Fruit fly (Drosophila melanogaster): Measurements from ENCODE around the gene RpL17.

Gene RpL17

dm6 chrX:6694105-6694788 is 49.8 kb downstream of the RpL17 start (continued):
- no peak for TF ChIP-seq CG7928 (GFP tag; optimal IDR thresholded peaks at IDR 0.05)
- peak; percentile 49; the same call in 1 of the 2 replicates for TF ChIP-seq MBD-R2 (GFP tag; IDR thresholded peaks at IDR 0.05)
- peak; percentile 11 for TF ChIP-seq sug (tag; optimal IDR thresholded peaks at IDR 0.05)
- TF ChIP-seq NFAT (GFP tag; IDR thresholded peaks at IDR 0.05) = peak; percentile 72; the same call in 1 of the 2 replicates
- TF ChIP-seq nom (GFP tag; optimal IDR thresholded peaks at IDR 0.05) = peak; percentile 61
- TF ChIP-seq ham (GFP tag; IDR thresholded peaks at IDR 0.05) = no peak
- no peak for TF ChIP-seq CG3065 (GFP tag; optimal IDR thresholded peaks at IDR 0.05)
- TF ChIP-seq CG14441 (GFP tag; IDR thresholded peaks at IDR 0.05) = no peak
- TF ChIP-seq HmgZ (tag; optimal IDR thresholded peaks at IDR 0.05) = peak; percentile 24
- TF ChIP-seq exex (tag; optimal IDR thresholded peaks at IDR 0.05) = peak; percentile 5
- no peak for TF ChIP-seq Mrtf (GFP tag; IDR thresholded peaks at IDR 0.05)
- no peak for TF ChIP-seq CG8359 (GFP tag; optimal IDR thresholded peaks at IDR 0.05; ENCODE audit: borderline replicate concordance)
- peak; percentile 26 for TF ChIP-seq dm (GFP tag; optimal IDR thresholded peaks at IDR 0.05)
- TF ChIP-seq NC2α (GFP tag; optimal IDR thresholded peaks at IDR 0.05) = no peak
- TF ChIP-seq ato (GFP tag; IDR thresholded peaks at IDR 0.05; ENCODE audit: partially characterized antibody) = no peak
- peak; percentile 43; the same call in 1 of the 4 replicates for TF ChIP-seq chinmo (GFP tag; IDR thresholded peaks at IDR 0.05; ENCODE audit: partially characterized antibody)
- peak in 1 of 2 experiments; percentile 54 for TF ChIP-seq bsh (GFP tag; optimal IDR thresholded peaks at IDR 0.05)
- TF ChIP-seq schlank (tag; optimal IDR thresholded peaks at IDR 0.05) = no peak
- TF ChIP-seq cg (GFP tag; optimal IDR thresholded peaks at IDR 0.05) = peak; percentile 98
- no peak for TF ChIP-seq HHEX (GFP tag; optimal IDR thresholded peaks at IDR 0.05)
- TF ChIP-seq abd-A (tag; optimal IDR thresholded peaks at IDR 0.05) = no peak
- peak in 1 of 2 experiments; percentile 50 for TF ChIP-seq Trl (optimal IDR thresholded peaks at IDR 0.05)
- TF ChIP-seq Trl (GFP tag; optimal IDR thresholded peaks at IDR 0.05) = no peak
- TF ChIP-seq Pdp1 (GFP tag; optimal IDR thresholded peaks at IDR 0.05) = peak in 1 of 2 experiments; percentile 92
- TF ChIP-seq CG12391 (tag; optimal IDR thresholded peaks at IDR 0.05) = no peak
- peak in 1 of 2 experiments; percentile 4 for TF ChIP-seq insv (GFP tag; optimal IDR thresholded peaks at IDR 0.05)
- no peak for TF ChIP-seq gce (GFP tag; IDR thresholded peaks at IDR 0.05)
- no peak for TF ChIP-seq CG4854 (GFP tag; optimal IDR thresholded peaks at IDR 0.05)
- TF ChIP-seq ranshi (GFP tag; IDR thresholded peaks at IDR 0.05) = no peak
- no peak for TF ChIP-seq CG12299 (tag; optimal IDR thresholded peaks at IDR 0.05)
- no peak for TF ChIP-seq Hr39 (optimal IDR thresholded peaks at IDR 0.05)
- TF ChIP-seq E2f1 (GFP tag; IDR thresholded peaks at IDR 0.05) = no peak
- TF ChIP-seq CG34376 (GFP tag; optimal IDR thresholded peaks at IDR 0.05) = peak; percentile 44
- TF ChIP-seq CG2120 (GFP tag; optimal IDR thresholded peaks at IDR 0.05) = no peak
- TF ChIP-seq CG34422 (GFP tag; IDR thresholded peaks at IDR 0.05) = peak; percentile 51; the same call in 1 of the 3 replicates
- TF ChIP-seq CG4360 (GFP tag; IDR thresholded peaks at IDR 0.05) = no peak
- TF ChIP-seq CG8478 (optimal IDR thresholded peaks at IDR 0.05) = peak; percentile 84
- no peak for TF ChIP-seq Asciz (GFP tag; optimal IDR thresholded peaks at IDR 0.05)
- TF ChIP-seq CG13624 (GFP tag; optimal IDR thresholded peaks at IDR 0.05) = peak; percentile 5
- no peak for TF ChIP-seq Sry-δ (GFP tag; optimal IDR thresholded peaks at IDR 0.05)
- TF ChIP-seq CG17186 (GFP tag; optimal IDR thresholded peaks at IDR 0.05) = peak; percentile 22
- TF ChIP-seq CG15601 (tag; optimal IDR thresholded peaks at IDR 0.05) = no peak
- TF ChIP-seq CG11247 (GFP tag; IDR thresholded peaks at IDR 0.05) = no peak
- TF ChIP-seq YL-1 (GFP tag; optimal IDR thresholded peaks at IDR 0.05) = peak; percentile 80
- TF ChIP-seq ac (GFP tag; optimal IDR thresholded peaks at IDR 0.05) = no peak
- 0 out of 2 replicates have a peak, but pooled peaks have one; percentile 6 for TF ChIP-seq bbx (GFP tag; IDR thresholded peaks at IDR 0.05; ENCODE audit: partially characterized antibody)
- no peak for TF ChIP-seq sima (GFP tag; optimal IDR thresholded peaks at IDR 0.05)
- no peak for TF ChIP-seq eve (GFP tag; optimal IDR thresholded peaks at IDR 0.05)
- no peak for TF ChIP-seq CG6654 (GFP tag; optimal IDR thresholded peaks at IDR 0.05)
- no peak for TF ChIP-seq Hmx (GFP tag; optimal IDR thresholded peaks at IDR 0.05)

Measured in whole organism, embryonic.